Worm (Caenorhabditis elegans) whole organism, young adult: Measurements from ENCODE around the gene rbm-42.

Experiments used
- B0261.1 ChIP-seq: sonication (generic microtip); optimal IDR thresholded peaks from 2 replicates; lab custom pipeline; 2016; ENCODE audit warnings: mild to moderate bottlenecking, missing genetic modification characterization, moderate library complexity, missing compliant biosample characterization
- C06A6.2 ChIP-seq: fragments of 200-800 bp; sonication (Bioruptor generic); conservative IDR thresholded peaks from 2 replicates; pipeline ENCODE4 v1.3.6; 2022; ENCODE audit warnings: missing genetic modification characterization, missing compliant biosample characterization
- F10E7.11 ChIP-seq: sonication (generic microtip); optimal IDR thresholded peaks from 2 replicates; lab custom pipeline; 2017; ENCODE audit warnings: mild to moderate bottlenecking, missing genetic modification characterization, moderate library complexity, missing compliant biosample characterization
- F22D6.2 ChIP-seq: sonication (generic microtip); optimal IDR thresholded peaks from 2 replicates; lab custom pipeline; 2016; ENCODE audit warnings: mild to moderate bottlenecking, missing genetic modification characterization, missing compliant biosample characterization
- F23B12.7 ChIP-seq: sonication (generic microtip); optimal IDR thresholded peaks from 2 replicates; lab custom pipeline; 2017; ENCODE audit warnings: missing genetic modification characterization, mild to moderate bottlenecking, missing compliant biosample characterization, antibody characterized with exemption, moderate library complexity; ENCODE audit not compliant: insufficient read depth
- F37B4.10 ChIP-seq: fragments of 200-800 bp; sonication (Bioruptor generic); IDR thresholded peaks from 2 replicates; pipeline ENCODE4 v1.3.6; 2022; ENCODE audit warnings: missing genetic modification characterization, missing compliant biosample characterization
- F49E8.2 ChIP-seq: sonication (generic microtip); optimal IDR thresholded peaks from 3 replicates; lab custom pipeline; 2017; ENCODE audit warnings: missing genetic modification characterization, mild to moderate bottlenecking, missing compliant biosample characterization, antibody characterized with exemption, moderate library complexity; ENCODE audit not compliant: insufficient read depth
- K11D2.4 ChIP-seq: fragments of 200-800 bp; sonication (Bioruptor generic); IDR thresholded peaks from 2 replicates; pipeline ENCODE4 v1.3.6; 2022; ENCODE audit warnings: missing genetic modification reagents, missing genetic modification characterization, missing compliant biosample characterization
- K12H6.12 ChIP-seq: fragments of 200-800 bp; sonication (Bioruptor generic); optimal IDR thresholded peaks from 2 replicates; lab custom pipeline; 2018; ENCODE audit warnings: mild to moderate bottlenecking, missing genetic modification characterization, missing compliant biosample characterization
- Y53F4B.3 ChIP-seq: fragments of 200-800 bp; sonication (Bioruptor generic); IDR thresholded peaks from 2 replicates; pipeline ENCODE4 v1.3.6; 2022; ENCODE audit warnings: missing genetic modification reagents, missing genetic modification characterization, missing compliant biosample characterization
- ZK185.1 ChIP-seq: sonication (generic microtip); optimal IDR thresholded peaks from 2 replicates; lab custom pipeline; 2016; ENCODE audit warnings: mild to moderate bottlenecking, missing genetic modification characterization, missing compliant biosample characterization; ENCODE audit not compliant: poor library complexity, severe bottlenecking
- aptf-2 ChIP-seq: fragments of 200-800 bp; sonication (Bioruptor generic); conservative IDR thresholded peaks from 2 replicates; pipeline ENCODE4 v1.3.6; 2022; ENCODE audit warnings: missing genetic modification reagents, missing genetic modification characterization, missing compliant biosample characterization
- attf-3 ChIP-seq: fragments of 200-800 bp; sonication (Bioruptor generic); conservative IDR thresholded peaks from 2 replicates; pipeline ENCODE4 v1.3.6; 2022; ENCODE audit warnings: missing genetic modification reagents, missing genetic modification characterization, missing compliant biosample characterization
- ccch-3 ChIP-seq: fragments of 200-800 bp; sonication (Bioruptor generic); optimal IDR thresholded peaks from 2 replicates; lab custom pipeline; 2018; ENCODE audit warnings: mild to moderate bottlenecking, missing genetic modification characterization, missing compliant biosample characterization
- cebp-2 ChIP-seq: fragments of 200-800 bp; sonication (Bioruptor generic); IDR thresholded peaks from 2 replicates; pipeline ENCODE4 v1.3.6; 2022; ENCODE audit warnings: missing genetic modification characterization, missing compliant biosample characterization
- ceh-100 ChIP-seq: fragments of 200-800 bp; sonication (Bioruptor generic); IDR thresholded peaks from 2 replicates; pipeline ENCODE4 v1.3.6; 2022; ENCODE audit warnings: missing genetic modification reagents, missing genetic modification characterization, missing compliant biosample characterization
- ceh-79 ChIP-seq: sonication (generic microtip); optimal IDR thresholded peaks from 2 replicates; lab custom pipeline; 2017; ENCODE audit warnings: mild to moderate bottlenecking, missing genetic modification characterization, missing compliant biosample characterization
- chd-7 ChIP-seq: sonication (generic microtip); optimal IDR thresholded peaks from 2 replicates; lab custom pipeline; 2016; ENCODE audit warnings: mild to moderate bottlenecking, missing genetic modification characterization, moderate library complexity, missing compliant biosample characterization
- dpl-1 ChIP-seq: fragments of 150-350 bp; optimal IDR thresholded peaks from 2 replicates; lab custom pipeline; 2014; ENCODE audit warnings: missing biosample characterization, missing genetic modification reagents, missing genetic modification characterization
- gei-17 ChIP-seq: fragments of 200-800 bp; sonication (Bioruptor generic); optimal IDR thresholded peaks from 2 replicates; lab custom pipeline; 2018; ENCODE audit warnings: mild to moderate bottlenecking, missing genetic modification characterization, missing compliant biosample characterization
- hlh-26 ChIP-seq: fragments of 200-800 bp; sonication (Bioruptor generic); conservative IDR thresholded peaks from 2 replicates; pipeline ENCODE4 v1.3.6; 2022; ENCODE audit warnings: missing genetic modification reagents, missing genetic modification characterization, missing compliant biosample characterization
- let-607 ChIP-seq, 2 experiments: fragments of 200-800 bp in 1 of 2; sonication (Bioruptor generic) in 1 of 2; sonication (generic microtip) in 1 of 2; optimal IDR thresholded peaks; 2 replicates each; lab custom pipeline; 2016 to 2018; ENCODE audit warnings: mild to moderate bottlenecking in 2 of 2, missing compliant biosample characterization in 2 of 2, missing genetic modification characterization in 2 of 2, moderate library complexity in 2 of 2, missing genotype in 1 of 2
- lin-26 ChIP-seq: fragments of 200-800 bp; sonication (Bioruptor generic); IDR thresholded peaks from 2 replicates; pipeline ENCODE4 v1.3.6; 2022; ENCODE audit warnings: missing genetic modification reagents, missing genetic modification characterization, missing compliant biosample characterization
- lin-40 ChIP-seq: sonication (generic microtip); optimal IDR thresholded peaks from 2 replicates; lab custom pipeline; 2016; ENCODE audit warnings: missing genetic modification characterization, mild to moderate bottlenecking, missing compliant biosample characterization, missing genotype, missing genetic modification reagents
- lir-1 ChIP-seq: fragments of 200-800 bp; sonication (Bioruptor generic); conservative IDR thresholded peaks from 2 replicates; pipeline ENCODE4 v1.3.6; 2022; ENCODE audit warnings: missing genetic modification reagents, missing genetic modification characterization, missing compliant biosample characterization
- lsl-1 ChIP-seq: fragments of 200-800 bp; sonication (Bioruptor generic); optimal IDR thresholded peaks from 2 replicates; lab custom pipeline; 2018; ENCODE audit warnings: mild to moderate bottlenecking, missing genetic modification characterization, moderate library complexity, missing compliant biosample characterization
- madf-3 ChIP-seq: fragments of 200-800 bp; sonication (Bioruptor generic); IDR thresholded peaks from 2 replicates; pipeline ENCODE4 v1.3.6; 2022; ENCODE audit warnings: missing genetic modification reagents, missing genetic modification characterization, missing compliant biosample characterization
- madf-6 ChIP-seq: fragments of 200-800 bp; sonication (Bioruptor generic); IDR thresholded peaks from 2 replicates; pipeline ENCODE4 v1.3.6; 2022; ENCODE audit warnings: missing genetic modification reagents, missing genetic modification characterization, missing compliant biosample characterization
- nfya-1 ChIP-seq: sonication (generic microtip); optimal IDR thresholded peaks from 2 replicates; lab custom pipeline; 2017; ENCODE audit warnings: antibody characterized with exemption, missing compliant biosample characterization, missing genetic modification characterization, borderline replicate concordance; ENCODE audit not compliant: insufficient read depth
- nfyb-1 ChIP-seq: fragments of 200-800 bp; sonication (Bioruptor generic); IDR thresholded peaks from 2 replicates; pipeline ENCODE4 v1.3.6; 2022; ENCODE audit warnings: missing genetic modification reagents, missing genetic modification characterization, missing compliant biosample characterization
- nhr-27 ChIP-seq: fragments of 200-800 bp; sonication (Bioruptor generic); optimal IDR thresholded peaks from 2 replicates; lab custom pipeline; 2018; ENCODE audit warnings: mild to moderate bottlenecking, missing genetic modification characterization, moderate library complexity, missing compliant biosample characterization
- nhr-80 ChIP-seq: sonication (generic microtip); optimal IDR thresholded peaks from 2 replicates; lab custom pipeline; 2016; ENCODE audit warnings: missing genetic modification characterization, missing compliant biosample characterization
- rcor-1 ChIP-seq: fragments of 200-800 bp; sonication (Bioruptor generic); IDR thresholded peaks from 2 replicates; pipeline ENCODE4 v1.3.6; 2022; ENCODE audit warnings: missing genetic modification reagents, missing genetic modification characterization, missing compliant biosample characterization
- rec-8 ChIP-seq, 2 experiments: sonication (generic microtip); optimal IDR thresholded peaks; 2 replicates each; lab custom pipeline; 2016; ENCODE audit warnings: mild to moderate bottlenecking in 2 of 2, missing genetic modification characterization in 2 of 2, missing genetic modification reagents in 2 of 2, missing genotype in 2 of 2, missing biosample characterization in 1 of 2, missing compliant biosample characterization in 1 of 2, moderate library complexity in 1 of 2
- rpc-1 ChIP-seq, 2 experiments: fragments of 150-350 bp in 1 of 2; sonication (generic microtip) in 1 of 2; optimal IDR thresholded peaks; 2 replicates each; lab custom pipeline; 2014 to 2018; ENCODE audit warnings: missing biosample characterization in 1 of 2, missing genetic modification characterization in 1 of 2, missing genetic modification reagents in 1 of 2, missing genotype in 1 of 2
- tlf-1 ChIP-seq: fragments of 200-800 bp; sonication (Bioruptor generic); optimal IDR thresholded peaks from 2 replicates; lab custom pipeline; 2018; ENCODE audit warnings: mild to moderate bottlenecking, missing genetic modification characterization, missing compliant biosample characterization
- unc-130 ChIP-seq: sonication (generic microtip); optimal IDR thresholded peaks from 2 replicates; lab custom pipeline; 2016; ENCODE audit warnings: missing genetic modification reagents, missing genetic modification characterization, missing compliant biosample characterization
- unc-62 ChIP-seq: fragments of 150-350 bp; optimal IDR thresholded peaks from 2 replicates; lab custom pipeline; 2014; ENCODE audit warnings: missing biosample characterization, missing genetic modification reagents, missing genetic modification characterization
- ztf-6 ChIP-seq: fragments of 200-800 bp; sonication (Bioruptor generic); IDR thresholded peaks from 2 replicates; pipeline ENCODE4 v1.3.6; 2022; ENCODE audit warnings: missing genetic modification reagents, missing genetic modification characterization, missing compliant biosample characterization

Gene rbm-42

ce11 chrIII:5143520-5143919 lies 9.5 kb downstream of the rbm-42 start:
- TF ChIP-seq F23B12.7 (tag; lab: Kevin White, UChicago): no peak
- no peak for TF ChIP-seq nfya-1 (tag; lab: Kevin White, UChicago)
- TF ChIP-seq lin-26 (GFP tag; lab: Robert Waterston, UW): no peak
- TF ChIP-seq nhr-27: no peak
- no peak for TF ChIP-seq C06A6.2 (GFP tag; lab: Robert Waterston, UW)
- no peak for TF ChIP-seq rcor-1
- TF ChIP-seq chd-7 (tag; lab: Kevin White, UChicago): no peak
- TF ChIP-seq ztf-6: no peak
- no peak for TF ChIP-seq unc-130 (GFP tag; lab: Kevin White, UChicago)
- TF ChIP-seq K11D2.4 (GFP tag; lab: Robert Waterston, UW): no peak
- TF ChIP-seq lsl-1: no peak
- TF ChIP-seq lin-40: no peak
- TF ChIP-seq F10E7.11 (tag; lab: Kevin White, UChicago): no peak
- TF ChIP-seq dpl-1: no peak
- TF ChIP-seq rec-8 (tag; optimal IDR thresholded peaks at IDR 0.05; lab: Kevin White, UChicago): no peak
- no peak for TF ChIP-seq ceh-79 (tag; lab: Kevin White, UChicago)
- TF ChIP-seq let-607 (tag; optimal IDR thresholded peaks at IDR 0.05; lab: Kevin White, UChicago): no peak
- no peak for TF ChIP-seq F22D6.2 (tag; lab: Kevin White, UChicago)
- no peak for TF ChIP-seq attf-3
- no peak for TF ChIP-seq lir-1 (GFP tag; lab: Robert Waterston, UW)

ce11 chrIII:5141935-5142334 lies 11.1 kb downstream of the rbm-42 start:
- TF ChIP-seq nhr-80 (peak; percentile 63), B0261.1 (tag; lab: Kevin White, UChicago) (no peak), aptf-2 (GFP tag; lab: Robert Waterston, UW) (no peak), gei-17 (GFP tag; lab: Kevin White, UChicago) (no peak), K11D2.4 (GFP tag; lab: Robert Waterston, UW) (no peak), ccch-3 (GFP tag; lab: Kevin White, UChicago) (no peak), madf-3 (no peak), F37B4.10 (GFP tag; lab: Robert Waterston, UW) (0 out of 2 replicates have a peak, but pooled peaks have one; percentile 12), K12H6.12 (tag; lab: Kevin White, UChicago) (no peak), unc-62 (GFP tag; lab: Kevin White, UChicago) (peak; percentile 5), rpc-1 (optimal IDR thresholded peaks at IDR 0.05; lab: Kevin White, UChicago) (no peak), rpc-1 (tag; optimal IDR thresholded peaks at IDR 0.05; lab: Kevin White, UChicago) (no peak), nfyb-1 (no peak), let-607 (tag; optimal IDR thresholded peaks at IDR 0.05; lab: Kevin White, UChicago) (no peak), madf-6 (GFP tag; lab: Robert Waterston, UW) (no peak), Y53F4B.3 (GFP tag; lab: Robert Waterston, UW) (no peak), rcor-1 (no peak), ZK185.1 (no peak), F49E8.2 (no peak), tlf-1 (no peak), hlh-26 (GFP tag; lab: Robert Waterston, UW) (no peak), ceh-100 (GFP tag; lab: Robert Waterston, UW) (no peak), cebp-2 (no peak)
- TF ChIP-seq, all 124 proteins: peak for 3
